Worm (Caenorhabditis elegans) whole organism, L4/young adult: ENCODE measurements around the gene dylt-3.

Source experiments
- dao-5 ChIP-seq: sonication (generic microtip); optimal IDR thresholded peaks from 2 replicates; lab custom pipeline; 2016; ENCODE audit warnings: missing genotype, missing genetic modification characterization, moderate library complexity, missing compliant biosample characterization
- him-1 ChIP-seq: sonication (generic microtip); optimal IDR thresholded peaks from 2 replicates; lab custom pipeline; 2016; ENCODE audit warnings: missing genotype, missing genetic modification reagents, missing genetic modification characterization, missing compliant biosample characterization

DNA sequence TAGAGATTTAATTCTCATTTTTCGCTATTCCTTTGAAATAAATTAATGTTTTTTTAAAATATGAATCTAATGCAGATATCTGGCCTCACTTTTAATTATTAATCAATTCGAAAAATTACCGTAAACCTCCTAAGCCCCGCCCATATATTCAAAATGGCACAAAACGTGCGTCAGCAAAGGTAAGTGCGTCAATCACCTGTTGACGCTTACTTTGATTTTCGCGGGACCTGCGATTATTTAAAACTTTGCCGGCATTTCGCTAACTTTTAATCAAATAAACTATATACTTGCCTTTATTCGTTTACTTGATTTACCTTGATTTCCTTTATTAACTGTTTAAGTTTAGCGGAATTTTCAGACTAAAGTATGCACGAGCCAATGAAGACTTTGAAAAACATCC, 23.5 kb upstream of the dylt-3 start, which contains the start of gene pch-2:
- TF ChIP-seq him-1 (tag; lab: Kevin White, UChicago), result no peak
- TF ChIP-seq dao-5 (tag; lab: Kevin White, UChicago), result no peak
